Fruit fly (Drosophila melanogaster) S2 (cell line): ENCODE data around the gene ppk11.

Source experiments
- CG8478 ChIP-seq: fragments of >200 bp; optimal IDR thresholded peaks from 2 replicates; lab custom pipeline; 2018
- CTCF ChIP-seq, 2 experiments: fragments of >200 bp; optimal IDR thresholded peaks; 2 replicates each; lab custom pipeline; 2018

dm6 chr2L:9785917-9786432 is 11.1 kb upstream of the ppk11 start:
- TF ChIP-seq CG8478 (lab: Kevin White, UChicago) = no peak
- TF ChIP-seq CTCF (optimal IDR thresholded peaks at IDR 0.05; lab: Kevin White, UChicago) = no peak
